Worm (Caenorhabditis elegans) whole organism, L4 larva: ENCODE measurements around the gene bet-2.

Experiments
- ceh-62 ChIP-seq: sonication (generic microtip); optimal IDR thresholded peaks from 2 replicates; lab custom pipeline; 2017; ENCODE audit warnings: missing biosample characterization, missing genetic modification characterization
- unc-62 ChIP-seq, 3 experiments: fragments of 150-350 bp in 1 of 3; sonication (generic microtip); optimal IDR thresholded peaks in 2 of 3; peaks in 1 of 3; 1 replicate in 1 of 3; 2 replicates in 2 of 3; lab custom pipeline; 2014 to 2017; ENCODE audit warnings: missing biosample characterization in 3 of 3, missing genetic modification characterization in 3 of 3, missing genetic modification reagents in 3 of 3, missing genotype in 1 of 3

ce11 chrX:10623119-10623518 lies 54.0 kb downstream of the bet-2 start:
- no peak for TF ChIP-seq ceh-62 (tag; lab: Kevin White, UChicago)
- TF ChIP-seq unc-62 (GFP tag; optimal IDR thresholded peaks at IDR 0.05 in 1 of 2; lab: Kevin White, UChicago), result peak in 1 of 2 experiments; percentile 84
- no peak for TF ChIP-seq unc-62 (tag; optimal IDR thresholded peaks at IDR 0.05; lab: Kevin White, UChicago)
